Fruit fly (Drosophila melanogaster): ENCODE results near the gene CG34135.

CG34135 gene

dm6 chr3R:8744198-8744597 lies 23.8 kb downstream of the CG34135 start:
- TF ChIP-seq Myc (optimal IDR thresholded peaks at IDR 0.05) (no peak), usp (GFP tag; optimal IDR thresholded peaks at IDR 0.05) (no peak), Hr83 (GFP tag; optimal IDR thresholded peaks at IDR 0.05; ENCODE audit: poor library complexity, severe bottlenecking) (no peak), OdsH (GFP tag; optimal IDR thresholded peaks at IDR 0.05) (peak; percentile 46), Vsx2 (GFP tag; optimal IDR thresholded peaks at IDR 0.05; ENCODE audit: partially characterized antibody) (no peak), h (GFP tag; optimal IDR thresholded peaks at IDR 0.05) (peak; percentile 60), Hr78 (GFP tag; optimal IDR thresholded peaks at IDR 0.05) (no peak), sage (GFP tag; optimal IDR thresholded peaks at IDR 0.05) (no peak), fru (GFP tag; optimal IDR thresholded peaks at IDR 0.05) (peak; percentile 47), Hnf4 (GFP tag; optimal IDR thresholded peaks at IDR 0.05) (peak; percentile 54), Mio (GFP tag; optimal IDR thresholded peaks at IDR 0.05) (no peak), dmrt93B (GFP tag; optimal IDR thresholded peaks at IDR 0.05) (peak; percentile 19), N (GFP tag; optimal IDR thresholded peaks at IDR 0.05) (no peak), Sp1 (GFP tag; optimal IDR thresholded peaks at IDR 0.05) (no peak), foxo (GFP tag; optimal IDR thresholded peaks at IDR 0.05) (peak in 1 of 2 experiments; percentile 53), CG32264 (GFP tag; optimal IDR thresholded peaks at IDR 0.05) (no peak), tai (GFP tag; optimal IDR thresholded peaks at IDR 0.05) (peak; percentile 54), ey (GFP tag; optimal IDR thresholded peaks at IDR 0.05) (peak; percentile 65), GATAd (GFP tag; optimal IDR thresholded peaks at IDR 0.05) (no peak), dl (GFP tag; optimal IDR thresholded peaks at IDR 0.05; ENCODE audit: insufficient read depth in 1 of 2, partially characterized antibody in 2 of 2) (no peak), CrebA (GFP tag; optimal IDR thresholded peaks at IDR 0.05; ENCODE audit: borderline replicate concordance) (no peak), Dif (GFP tag; optimal IDR thresholded peaks at IDR 0.05; ENCODE audit: partially characterized antibody) (no peak), dsf (GFP tag; optimal IDR thresholded peaks at IDR 0.05; ENCODE audit: borderline replicate concordance) (no peak), Abd-B (GFP tag; optimal IDR thresholded peaks at IDR 0.05) (no peak), Rel (GFP tag; optimal IDR thresholded peaks at IDR 0.05) (no peak), Rel (tag; optimal IDR thresholded peaks at IDR 0.05) (no peak), woc (GFP tag; optimal IDR thresholded peaks at IDR 0.05) (no peak), Jra (GFP tag; optimal IDR thresholded peaks at IDR 0.05) (no peak), br (GFP tag; optimal IDR thresholded peaks at IDR 0.05) (peak; percentile 42), CG9705 (GFP tag; optimal IDR thresholded peaks at IDR 0.05) (no peak), jim (GFP tag; optimal IDR thresholded peaks at IDR 0.05) (no peak), brk (GFP tag; optimal IDR thresholded peaks at IDR 0.05) (no peak), pan (optimal IDR thresholded peaks at IDR 0.05) (no peak), sv (GFP tag; optimal IDR thresholded peaks at IDR 0.05) (peak; percentile 15), HLH106 (tag; optimal IDR thresholded peaks at IDR 0.05) (peak; percentile 52), rgr (GFP tag; optimal IDR thresholded peaks at IDR 0.05) (peak; percentile 50), Dfd (GFP tag; optimal IDR thresholded peaks at IDR 0.05) (no peak), psq (GFP tag; optimal IDR thresholded peaks at IDR 0.05) (peak; percentile 12), lola (GFP tag; optimal IDR thresholded peaks at IDR 0.05) (no peak)

dm6 chr3R:8742661-8743060 lies 25.3 kb downstream of the CG34135 start:
- TF ChIP-seq brk (GFP tag; optimal IDR thresholded peaks at IDR 0.05) (no peak), ey (GFP tag; optimal IDR thresholded peaks at IDR 0.05) (no peak), dmrt93B (GFP tag; optimal IDR thresholded peaks at IDR 0.05) (no peak), sv (GFP tag; optimal IDR thresholded peaks at IDR 0.05) (no peak)

- TF ChIP-seq tai (GFP tag; optimal IDR thresholded peaks at IDR 0.05) (no peak), Vsx2 (GFP tag; optimal IDR thresholded peaks at IDR 0.05; ENCODE audit: partially characterized antibody) (no peak), GATAd (GFP tag; optimal IDR thresholded peaks at IDR 0.05) (no peak), N (GFP tag; optimal IDR thresholded peaks at IDR 0.05) (no peak), Dif (GFP tag; optimal IDR thresholded peaks at IDR 0.05; ENCODE audit: partially characterized antibody) (no peak), rgr (GFP tag; optimal IDR thresholded peaks at IDR 0.05) (no peak), OdsH (GFP tag; optimal IDR thresholded peaks at IDR 0.05) (no peak), woc (GFP tag; optimal IDR thresholded peaks at IDR 0.05) (no peak), Dfd (GFP tag; optimal IDR thresholded peaks at IDR 0.05) (no peak), Hnf4 (GFP tag; optimal IDR thresholded peaks at IDR 0.05) (no peak), Hr78 (GFP tag; optimal IDR thresholded peaks at IDR 0.05) (no peak)
Measured at dm6 chr3R:8741941-8742340, 26.1 kb downstream of the CG34135 start.
